Worm (Caenorhabditis elegans) whole organism, L1 larva: Measurements from ENCODE around the gene ZC196.4.
"Not testable (repeated sequence)": the region's sequence is repeated elsewhere in the genome, so short reads cannot be mapped to it uniquely, and the experiment has no call there.

Experiments used
- C04F5.9 ChIP-seq: sonication (generic microtip); optimal IDR thresholded peaks from 2 replicates; lab custom pipeline; 2016; ENCODE audit warnings: missing genetic modification characterization, missing compliant biosample characterization
- C34B4.2 ChIP-seq: sonication (generic microtip); optimal IDR thresholded peaks from 2 replicates; lab custom pipeline; 2017; ENCODE audit warnings: mild to moderate bottlenecking, missing genetic modification characterization, missing compliant biosample characterization
- ama-1 ChIP-seq: fragments of 150-350 bp; optimal IDR thresholded peaks from 2 replicates; lab custom pipeline; 2014
- blmp-1 ChIP-seq: fragments of 150-350 bp; optimal IDR thresholded peaks from 2 replicates; lab custom pipeline; 2014; ENCODE audit warnings: missing biosample characterization, missing genetic modification characterization
- ceh-90 ChIP-seq: sonication (generic microtip); optimal IDR thresholded peaks from 2 replicates; lab custom pipeline; 2016; ENCODE audit warnings: missing genetic modification characterization, missing compliant biosample characterization
- dpl-1 ChIP-seq, 3 experiments: fragments of 150-350 bp in 2 of 3; sonication (generic microtip) in 1 of 3; optimal IDR thresholded peaks; 2 replicates each; lab custom pipeline; 2014 to 2017; ENCODE audit warnings: missing biosample characterization in 3 of 3, missing genetic modification characterization in 3 of 3, missing genetic modification reagents in 3 of 3
- dsc-1 ChIP-seq: sonication (generic microtip); optimal IDR thresholded peaks from 2 replicates; lab custom pipeline; 2016; ENCODE audit warnings: mild to moderate bottlenecking, missing genetic modification characterization, missing compliant biosample characterization
- efl-3 ChIP-seq: fragments of 200-800 bp; sonication (Bioruptor generic); optimal IDR thresholded peaks from 2 replicates; lab custom pipeline; 2018; ENCODE audit warnings: mild to moderate bottlenecking, missing genetic modification characterization, missing compliant biosample characterization
- egl-13 ChIP-seq: sonication (generic microtip); optimal IDR thresholded peaks from 2 replicates; lab custom pipeline; 2016; ENCODE audit warnings: missing genotype, missing genetic modification reagents, missing genetic modification characterization, missing compliant biosample characterization
- egl-27 ChIP-seq, 2 experiments: fragments of 150-350 bp in 1 of 2; sonication (generic microtip); optimal IDR thresholded peaks; 3 replicates each; lab custom pipeline; 2017 to 2018; ENCODE audit warnings: missing biosample characterization in 2 of 2, missing genetic modification characterization in 2 of 2, missing genetic modification reagents in 2 of 2
- elt-2 ChIP-seq: sonication (generic microtip); optimal IDR thresholded peaks from 2 replicates; lab custom pipeline; 2016; ENCODE audit warnings: missing genetic modification characterization, mild to moderate bottlenecking, inconsistent platforms, missing compliant biosample characterization, missing genetic modification reagents
- elt-3 ChIP-seq, 6 experiments: fragments of 150-350 bp in 1 of 6; sonication (generic microtip); optimal IDR thresholded peaks; 2 replicates each; lab custom pipeline; 2017 to 2018; ENCODE audit warnings: missing biosample characterization in 6 of 6, missing genetic modification characterization in 6 of 6, inconsistent platforms in 1 of 6
- ets-5 ChIP-seq: fragments of 200-800 bp; sonication (Bioruptor generic); IDR thresholded peaks from 2 replicates; pipeline ENCODE4 v1.3.6; 2022; ENCODE audit warnings: missing genetic modification characterization, missing compliant biosample characterization
- fkh-4 ChIP-seq: sonication (generic microtip); optimal IDR thresholded peaks from 2 replicates; lab custom pipeline; 2016; ENCODE audit warnings: missing compliant biosample characterization, missing genetic modification characterization, borderline replicate concordance
- hlh-4 ChIP-seq: sonication (generic microtip); optimal IDR thresholded peaks from 2 replicates; lab custom pipeline; 2016; ENCODE audit warnings: mild to moderate bottlenecking, missing genetic modification characterization, missing compliant biosample characterization
- jun-1 ChIP-seq: fragments of 150-350 bp; optimal IDR thresholded peaks from 2 replicates; lab custom pipeline; 2014; ENCODE audit warnings: missing biosample characterization, missing genetic modification reagents, missing genetic modification characterization
- lin-13 ChIP-seq: fragments of 150-350 bp; optimal IDR thresholded peaks from 2 replicates; lab custom pipeline; 2014; ENCODE audit warnings: missing biosample characterization, missing genetic modification reagents, missing genetic modification characterization
- lin-15B ChIP-seq: fragments of 150-350 bp; sonication (generic microtip); optimal IDR thresholded peaks from 3 replicates; lab custom pipeline; 2014; ENCODE audit warnings: missing biosample characterization, missing genetic modification characterization
- lin-35 ChIP-seq, 2 experiments: fragments of 150-350 bp; optimal IDR thresholded peaks; 2 replicates each; lab custom pipeline; 2014; ENCODE audit warnings: missing biosample characterization in 2 of 2, missing genetic modification characterization in 2 of 2, missing genetic modification reagents in 2 of 2
- lin-39 ChIP-seq: fragments of 150-350 bp; optimal IDR thresholded peaks from 2 replicates; lab custom pipeline; 2014; ENCODE audit warnings: missing biosample characterization, missing genetic modification reagents, missing genetic modification characterization
- mef-2 ChIP-seq: fragments of 150-350 bp; optimal IDR thresholded peaks from 2 replicates; lab custom pipeline; 2014; ENCODE audit warnings: missing biosample characterization, missing genetic modification characterization
- nhr-19 ChIP-seq: fragments of 200-800 bp; sonication (Bioruptor generic); conservative IDR thresholded peaks from 2 replicates; pipeline ENCODE4 v1.3.6; 2022; ENCODE audit warnings: missing genetic modification characterization, missing compliant biosample characterization
- nhr-47 ChIP-seq: sonication (generic microtip); optimal IDR thresholded peaks from 2 replicates; lab custom pipeline; 2016; ENCODE audit warnings: mild to moderate bottlenecking, missing genetic modification characterization, moderate library complexity, missing compliant biosample characterization
- nhr-71 ChIP-seq: sonication (generic microtip); optimal IDR thresholded peaks from 2 replicates; lab custom pipeline; 2016; ENCODE audit warnings: mild to moderate bottlenecking, missing genetic modification characterization, moderate library complexity, missing compliant biosample characterization
- nhr-76 ChIP-seq: sonication (generic microtip); optimal IDR thresholded peaks from 2 replicates; lab custom pipeline; 2017; ENCODE audit warnings: missing biosample characterization, missing genetic modification characterization
- nhr-77 ChIP-seq: fragments of 150-350 bp; optimal IDR thresholded peaks from 2 replicates; lab custom pipeline; 2014; ENCODE audit warnings: missing biosample characterization, missing genetic modification characterization
- nhr-85 ChIP-seq: sonication (generic microtip); peaks from one replicate; lab custom pipeline; 2016; ENCODE audit warnings: missing genetic modification characterization, inconsistent platforms, missing compliant biosample characterization
- pax-3 ChIP-seq: fragments of 200-800 bp; sonication (Bioruptor generic); optimal IDR thresholded peaks from 2 replicates; lab custom pipeline; 2018; ENCODE audit warnings: mild to moderate bottlenecking, missing genetic modification characterization, moderate library complexity, missing compliant biosample characterization
- pqm-1 ChIP-seq: sonication (generic microtip); optimal IDR thresholded peaks from 3 replicates; lab custom pipeline; 2017; ENCODE audit warnings: missing biosample characterization, missing genetic modification characterization
- rnt-1 ChIP-seq: sonication (generic microtip); optimal IDR thresholded peaks from 2 replicates; lab custom pipeline; 2016; ENCODE audit warnings: mild to moderate bottlenecking, missing genetic modification characterization, moderate library complexity, missing compliant biosample characterization
- skn-1 ChIP-seq: fragments of 150-350 bp; optimal IDR thresholded peaks from 2 replicates; lab custom pipeline; 2014; ENCODE audit warnings: missing biosample characterization, missing genetic modification characterization
- snu-23 ChIP-seq: sonication (generic microtip); optimal IDR thresholded peaks from 2 replicates; lab custom pipeline; 2016; ENCODE audit warnings: missing genetic modification characterization, missing compliant biosample characterization
- sup-37 ChIP-seq: fragments of 200-800 bp; sonication (Bioruptor generic); optimal IDR thresholded peaks from 2 replicates; lab custom pipeline; 2018; ENCODE audit warnings: mild to moderate bottlenecking, missing genetic modification characterization, missing compliant biosample characterization
- swsn-7 ChIP-seq: sonication (generic microtip); optimal IDR thresholded peaks from 2 replicates; lab custom pipeline; 2016; ENCODE audit warnings: missing genetic modification characterization, missing compliant biosample characterization
- tbx-2 ChIP-seq: sonication (generic microtip); optimal IDR thresholded peaks from 2 replicates; lab custom pipeline; 2016; ENCODE audit warnings: missing genetic modification characterization, missing compliant biosample characterization
- unc-30 ChIP-seq: sonication (generic microtip); optimal IDR thresholded peaks from 2 replicates; lab custom pipeline; 2017; ENCODE audit warnings: missing biosample characterization, missing genetic modification characterization
- unc-86 ChIP-seq: sonication (generic microtip); optimal IDR thresholded peaks from 2 replicates; lab custom pipeline; 2016; ENCODE audit warnings: missing genetic modification characterization, missing compliant biosample characterization
- vab-15 ChIP-seq: sonication (generic microtip); optimal IDR thresholded peaks from 2 replicates; lab custom pipeline; 2017; ENCODE audit warnings: missing genotype, mild to moderate bottlenecking, missing genetic modification characterization, missing compliant biosample characterization
- xbp-1 ChIP-seq: sonication (generic microtip); optimal IDR thresholded peaks from 2 replicates; lab custom pipeline; 2016; ENCODE audit warnings: missing genetic modification characterization, missing compliant biosample characterization
- zag-1 ChIP-seq: fragments of 150-350 bp; optimal IDR thresholded peaks from 2 replicates; lab custom pipeline; 2014; ENCODE audit warnings: missing biosample characterization, missing genetic modification characterization
- ztf-4 ChIP-seq: fragments of 150-350 bp; optimal IDR thresholded peaks from 2 replicates; lab custom pipeline; 2014; ENCODE audit warnings: missing biosample characterization, missing genetic modification characterization

ZC196.4 gene

ce11 chrV:8732934-8733333, at the start of gene ZC196.4:
Gene ZC196.4 (plus strand): TSS chrV:8733106.
- TF ChIP-seq elt-2 (tag; lab: Kevin White, UChicago) (peak; percentile 36), dpl-1 (GFP tag; optimal IDR thresholded peaks at IDR 0.05; lab: Kevin White, UChicago) (no peak), ets-5 (GFP tag; lab: Robert Waterston, UW) (no peak)

- TF ChIP-seq lin-35 (GFP tag; optimal IDR thresholded peaks at IDR 0.05; lab: Kevin White, UChicago) (no peak), fkh-4 (peak; percentile 67), dsc-1 (peak; percentile 76), skn-1 (tag; lab: Kevin White, UChicago) (no peak), egl-27 (tag; optimal IDR thresholded peaks at IDR 0.05; lab: Kevin White, UChicago) (no peak), swsn-7 (tag; lab: Kevin White, UChicago) (no peak)
Measured at ce11 chrV:8683787-8684186, 49.1 kb upstream of the ZC196.4 start.

- TF ChIP-seq rnt-1 (no peak), ceh-90 (tag; lab: Kevin White, UChicago) (no peak), jun-1 (no peak), C34B4.2 (no peak), nhr-77 (no peak), sup-37 (GFP tag; lab: Kevin White, UChicago) (no peak), mef-2 (tag; lab: Kevin White, UChicago) (no peak), elt-2 (tag; lab: Kevin White, UChicago) (no peak), ama-1 (lab: Kevin White, UChicago) (no peak), blmp-1 (tag; lab: Kevin White, UChicago) (no peak), xbp-1 (tag; lab: Kevin White, UChicago) (no peak), pqm-1 (no peak), lin-39 (tag; lab: Kevin White, UChicago) (no peak), lin-15B (no peak), nhr-85 (no peak), lin-13 (GFP tag; lab: Kevin White, UChicago) (no peak), vab-15 (tag; lab: Kevin White, UChicago) (no peak), ztf-4 (tag; lab: Kevin White, UChicago) (no peak), nhr-76 (no peak), pax-3 (tag; lab: Kevin White, UChicago) (no peak)
Measured at ce11 chrV:8686764-8687163, 46.1 kb upstream of the ZC196.4 start, which contains the start of gene ZC190.7. Gene ZC190.7 (minus strand): TSS chrV:8686864.

- TF ChIP-seq nhr-47 (tag; lab: Kevin White, UChicago): no peak
- TF ChIP-seq zag-1 (tag; lab: Kevin White, UChicago): no peak
- no peak for TF ChIP-seq ceh-90 (tag; lab: Kevin White, UChicago)
Measured at ce11 chrV:8687707-8688106, 45.2 kb upstream of the ZC196.4 start, which contains the start of gene ZC190.8. Gene ZC190.8 (minus strand): TSS chrV:8687807.

ce11 chrV:8696218-8696617, 36.7 kb upstream of the ZC196.4 start, which contains the start of gene ZC190.10:
Gene ZC190.10 (minus strand): TSS chrV:8696318.
- TF ChIP-seq egl-13 (tag; lab: Kevin White, UChicago); unc-86 (tag; lab: Kevin White, UChicago); snu-23 (GFP tag; lab: Kevin White, UChicago): not testable (repeated sequence)

ce11 chrV:8711910-8712309, 21.0 kb upstream of the ZC196.4 start, which contains the start of gene ZC178.2:
Gene ZC178.2 (minus strand): TSS chrV:8712010.
- TF ChIP-seq xbp-1 (tag; lab: Kevin White, UChicago): no peak
- TF ChIP-seq nhr-71 (tag; lab: Kevin White, UChicago): no peak
- TF ChIP-seq egl-27 (tag; optimal IDR thresholded peaks at IDR 0.05; lab: Kevin White, UChicago): no peak
- TF ChIP-seq tbx-2 (tag; lab: Kevin White, UChicago): no peak
- no peak for TF ChIP-seq fkh-4
- TF ChIP-seq sup-37 (GFP tag; lab: Kevin White, UChicago): no peak
- no peak for TF ChIP-seq dsc-1
- TF ChIP-seq ceh-90 (tag; lab: Kevin White, UChicago): no peak
- no peak for TF ChIP-seq C04F5.9 (tag; lab: Kevin White, UChicago)
- no peak for TF ChIP-seq pqm-1
- TF ChIP-seq elt-3 (tag; optimal IDR thresholded peaks at IDR 0.05; lab: Kevin White, UChicago): no peak
- TF ChIP-seq unc-30 (tag; lab: Kevin White, UChicago): no peak
- TF ChIP-seq nhr-19 (GFP tag; lab: Robert Waterston, UW): no peak
- no peak for TF ChIP-seq vab-15 (tag; lab: Kevin White, UChicago)
- no peak for TF ChIP-seq hlh-4 (tag; lab: Kevin White, UChicago)
- TF ChIP-seq nhr-77: no peak
- TF ChIP-seq nhr-47 (tag; lab: Kevin White, UChicago): no peak
- TF ChIP-seq efl-3 (GFP tag; lab: Kevin White, UChicago): no peak
- no peak for TF ChIP-seq elt-2 (tag; lab: Kevin White, UChicago)
- TF ChIP-seq pax-3 (tag; lab: Kevin White, UChicago): no peak
